Fruit fly (Drosophila melanogaster) whole organism, embryonic: ENCODE measurements around the gene CG2129.

Experiments used
- Atf3 ChIP-seq: fragments of 200-800 bp; sonication (Bioruptor generic); optimal IDR thresholded peaks from 3 replicates; lab custom pipeline; 2016; ENCODE audit warnings: missing biosample characterization, missing genetic modification characterization
- Bdp1 ChIP-seq: fragments of 200-800 bp; sonication (Bioruptor generic); optimal IDR thresholded peaks from 3 replicates; lab custom pipeline; 2016; ENCODE audit warnings: missing biosample characterization, missing genetic modification characterization
- CG10321 ChIP-seq: fragments of 200-800 bp; sonication (Bioruptor generic); IDR thresholded peaks from 2 replicates; pipeline ENCODE4 v1.3.6; 2022; ENCODE audit warnings: missing biosample characterization, missing genetic modification characterization
- CG10462 ChIP-seq: fragments of 200-800 bp; sonication (Bioruptor generic); optimal IDR thresholded peaks from 2 replicates; lab custom pipeline; 2016; ENCODE audit warnings: missing biosample characterization, missing genetic modification characterization
- CG10654 ChIP-seq: fragments of 200-800 bp; sonication (Bioruptor generic); optimal IDR thresholded peaks from 2 replicates; lab custom pipeline; 2016; ENCODE audit warnings: missing biosample characterization, missing genetic modification characterization
- CG12071 ChIP-seq: fragments of 200-800 bp; sonication (Bioruptor generic); optimal IDR thresholded peaks from 3 replicates; lab custom pipeline; 2018; ENCODE audit warnings: missing biosample characterization, mild to moderate bottlenecking, missing genetic modification characterization
- CG12155 ChIP-seq: fragments of 200-800 bp; sonication (Bioruptor generic); optimal IDR thresholded peaks from 3 replicates; lab custom pipeline; 2016; ENCODE audit warnings: missing biosample characterization, missing genetic modification characterization
- CG13894 ChIP-seq: fragments of 200-800 bp; sonication (Bioruptor generic); optimal IDR thresholded peaks from 3 replicates; lab custom pipeline; 2018; ENCODE audit warnings: missing biosample characterization, mild to moderate bottlenecking, missing genetic modification characterization, moderate library complexity
- CG14050 ChIP-seq: fragments of 200-800 bp; sonication (Bioruptor generic); IDR thresholded peaks from 3 replicates; pipeline ENCODE4 v1.3.6; 2022; ENCODE audit warnings: missing biosample characterization, missing genetic modification characterization
- CG14441 ChIP-seq: fragments of 200-800 bp; sonication (Bioruptor generic); IDR thresholded peaks from 2 replicates; pipeline ENCODE4 v1.3.6; 2022; ENCODE audit warnings: missing biosample characterization, missing genetic modification characterization
- CG17568 ChIP-seq: fragments of 200-800 bp; sonication (Bioruptor generic); optimal IDR thresholded peaks from 2 replicates; lab custom pipeline; 2018; ENCODE audit warnings: missing biosample characterization, mild to moderate bottlenecking, missing genetic modification characterization, moderate library complexity
- CG32767 ChIP-seq: fragments of 200-800 bp; sonication (Bioruptor generic); IDR thresholded peaks from 2 replicates; pipeline ENCODE4 v1.3.6; 2022; ENCODE audit warnings: missing biosample characterization, missing genetic modification characterization
- CG3847 ChIP-seq: fragments of 200-800 bp; sonication (Bioruptor generic); IDR thresholded peaks from 2 replicates; pipeline ENCODE4 v1.3.6; 2022; ENCODE audit warnings: missing biosample characterization, missing genetic modification characterization
- CG4282 ChIP-seq: fragments of 200-800 bp; sonication (Bioruptor generic); optimal IDR thresholded peaks from 2 replicates; lab custom pipeline; 2016; ENCODE audit warnings: missing biosample characterization, missing genetic modification characterization
- CG4328 ChIP-seq: fragments of 200-800 bp; sonication (Bioruptor generic); optimal IDR thresholded peaks from 3 replicates; lab custom pipeline; 2017; ENCODE audit warnings: missing biosample characterization, missing genetic modification reagents, missing genetic modification characterization
- CG5180 ChIP-seq: fragments of 200-800 bp; sonication (Bioruptor generic); optimal IDR thresholded peaks from 3 replicates; lab custom pipeline; 2017; ENCODE audit warnings: missing biosample characterization, missing genetic modification characterization, mild to moderate bottlenecking, moderate library complexity, missing genetic modification reagents
- CG5245 ChIP-seq: fragments of 200-800 bp; sonication (Bioruptor generic); optimal IDR thresholded peaks from 3 replicates; lab custom pipeline; 2016; ENCODE audit warnings: missing biosample characterization, missing genetic modification characterization
- CG9215 ChIP-seq: fragments of 200-800 bp; sonication (Bioruptor generic); IDR thresholded peaks from 2 replicates; pipeline ENCODE4 v1.3.6; 2022; ENCODE audit warnings: missing biosample characterization, missing genetic modification characterization
- CrebB ChIP-seq: fragments of 200-800 bp; sonication (Bioruptor generic); optimal IDR thresholded peaks from 3 replicates; lab custom pipeline; 2018; ENCODE audit warnings: missing biosample characterization, mild to moderate bottlenecking, missing genetic modification characterization
- HLHmδ ChIP-seq: fragments of 200-800 bp; sonication (Bioruptor generic); optimal IDR thresholded peaks from 2 replicates; lab custom pipeline; 2018; ENCODE audit warnings: missing biosample characterization, mild to moderate bottlenecking, missing genetic modification characterization, moderate library complexity
- Hr51 ChIP-seq, 2 experiments: fragments of 200-800 bp; sonication (Bioruptor generic); optimal IDR thresholded peaks; 2 replicates in 1 of 2; 3 replicates in 1 of 2; lab custom pipeline; 2016 to 2018; ENCODE audit warnings: missing biosample characterization in 2 of 2, missing genetic modification characterization in 2 of 2, mild to moderate bottlenecking in 1 of 2, moderate library complexity in 1 of 2
- Nf-YA ChIP-seq: fragments of 200-800 bp; sonication (Bioruptor generic); IDR thresholded peaks from 2 replicates; pipeline ENCODE4 v1.3.6; 2022; ENCODE audit warnings: missing biosample characterization, missing genetic modification characterization
- Optix ChIP-seq: fragments of 200-800 bp; sonication (Bioruptor generic); IDR thresholded peaks from 3 replicates; pipeline ENCODE4 v1.3.6; 2022; ENCODE audit warnings: missing biosample characterization, missing genetic modification characterization
- Ptx1 ChIP-seq: fragments of 200-800 bp; sonication (Bioruptor generic); IDR thresholded peaks from 2 replicates; pipeline ENCODE4 v1.3.6; 2022; ENCODE audit warnings: missing biosample characterization, missing genetic modification characterization
- Sin3A ChIP-seq: fragments of >200 bp; optimal IDR thresholded peaks from 2 replicates; lab custom pipeline; 2018
- Tbp ChIP-seq: fragments of >200 bp; optimal IDR thresholded peaks from 2 replicates; lab custom pipeline; 2018; ENCODE audit warnings: missing biosample characterization, missing genetic modification characterization
- ac ChIP-seq: fragments of 200-800 bp; sonication (Bioruptor generic); optimal IDR thresholded peaks from 3 replicates; lab custom pipeline; 2017; ENCODE audit warnings: missing biosample characterization, mild to moderate bottlenecking, missing genetic modification characterization
- ash1 ChIP-seq: fragments of 200-800 bp; sonication (Bioruptor generic); optimal IDR thresholded peaks from 2 replicates; lab custom pipeline; 2018; ENCODE audit warnings: missing biosample characterization, mild to moderate bottlenecking, missing genetic modification characterization
- br ChIP-seq: fragments of >200 bp; optimal IDR thresholded peaks from 2 replicates; lab custom pipeline; 2017
- fu2 ChIP-seq: fragments of 200-800 bp; sonication (Bioruptor generic); optimal IDR thresholded peaks from 2 replicates; lab custom pipeline; 2016; ENCODE audit warnings: missing biosample characterization, missing genetic modification characterization
- gcm ChIP-seq: fragments of 200-800 bp; sonication (Bioruptor generic); optimal IDR thresholded peaks from 2 replicates; lab custom pipeline; 2019; ENCODE audit warnings: missing biosample characterization, mild to moderate bottlenecking, missing genetic modification characterization, moderate library complexity
- gcm2 ChIP-seq: fragments of 200-800 bp; sonication (Bioruptor generic); optimal IDR thresholded peaks from 2 replicates; lab custom pipeline; 2016; ENCODE audit warnings: missing biosample characterization, missing genetic modification characterization
- gsb ChIP-seq: fragments of 200-800 bp; sonication (Bioruptor generic); IDR thresholded peaks from 2 replicates; pipeline ENCODE4 v1.3.6; 2022; ENCODE audit warnings: missing biosample characterization, missing genetic modification characterization
- h ChIP-seq: fragments of >200 bp; optimal IDR thresholded peaks from 2 replicates; lab custom pipeline; 2017
- jumu ChIP-seq: fragments of 200-800 bp; sonication (Bioruptor generic); optimal IDR thresholded peaks from 3 replicates; lab custom pipeline; 2016; ENCODE audit warnings: missing biosample characterization, missing genetic modification characterization
- lola ChIP-seq, 3 experiments: fragments of >200 bp in 2 of 3; fragments of 200-800 bp in 1 of 3; sonication (Bioruptor generic) in 1 of 3; optimal IDR thresholded peaks; 2 replicates each; lab custom pipeline; 2017 to 2019; ENCODE audit warnings: missing biosample characterization in 3 of 3, missing genetic modification characterization in 3 of 3, mild to moderate bottlenecking in 1 of 3, moderate library complexity in 1 of 3
- lov ChIP-seq, 2 experiments: fragments of 200-800 bp in 1 of 2; fragments of >200 bp in 1 of 2; sonication (Bioruptor generic) in 1 of 2; IDR thresholded peaks in 1 of 2; optimal IDR thresholded peaks in 1 of 2; 2 replicates in 1 of 2; 3 replicates in 1 of 2; pipeline versions ENCODE4 v1.3.6 to Lab custom; 2017 to 2022; ENCODE audit warnings: missing biosample characterization in 1 of 2, missing genetic modification characterization in 1 of 2
- nmo ChIP-seq: fragments of 200-800 bp; sonication (Bioruptor generic); optimal IDR thresholded peaks from 2 replicates; lab custom pipeline; 2018; ENCODE audit warnings: missing biosample characterization, mild to moderate bottlenecking, missing genetic modification characterization, moderate library complexity
- oc ChIP-seq: fragments of 200-800 bp; sonication (Bioruptor generic); optimal IDR thresholded peaks from 2 replicates; lab custom pipeline; 2018; ENCODE audit warnings: missing biosample characterization, mild to moderate bottlenecking, missing genetic modification characterization, moderate library complexity
- p53 ChIP-seq: fragments of 200-800 bp; sonication (Bioruptor generic); optimal IDR thresholded peaks from 2 replicates; lab custom pipeline; 2016; ENCODE audit warnings: missing biosample characterization, missing genetic modification characterization
- pfk ChIP-seq: fragments of 200-800 bp; sonication (Bioruptor generic); optimal IDR thresholded peaks from 2 replicates; lab custom pipeline; 2018; ENCODE audit warnings: missing biosample characterization, mild to moderate bottlenecking, missing genetic modification characterization, moderate library complexity
- phol ChIP-seq: fragments of 200-800 bp; sonication (Bioruptor generic); optimal IDR thresholded peaks from 3 replicates; lab custom pipeline; 2018; ENCODE audit warnings: missing biosample characterization, mild to moderate bottlenecking, missing genetic modification characterization, moderate library complexity
- repo ChIP-seq: fragments of 200-800 bp; sonication (Bioruptor generic); optimal IDR thresholded peaks from 2 replicates; lab custom pipeline; 2016; ENCODE audit warnings: missing biosample characterization, missing genetic modification characterization
- ro ChIP-seq: fragments of 200-800 bp; sonication (Bioruptor generic); IDR thresholded peaks from 2 replicates; pipeline ENCODE4 v1.3.6; 2022; ENCODE audit warnings: missing biosample characterization, missing genetic modification characterization
- sd ChIP-seq: fragments of 200-800 bp; sonication (Bioruptor generic); optimal IDR thresholded peaks from 3 replicates; lab custom pipeline; 2018; ENCODE audit warnings: missing biosample characterization, mild to moderate bottlenecking, missing genetic modification characterization, moderate library complexity
- slou ChIP-seq: fragments of 200-800 bp; sonication (Bioruptor generic); optimal IDR thresholded peaks from 3 replicates; lab custom pipeline; 2016; ENCODE audit warnings: missing biosample characterization, missing genetic modification characterization
- trem ChIP-seq: fragments of 200-800 bp; optimal IDR thresholded peaks from 3 replicates; lab custom pipeline; 2019; ENCODE audit warnings: missing biosample characterization, mild to moderate bottlenecking, missing genetic modification characterization, moderate library complexity
- tx ChIP-seq: fragments of 200-800 bp; sonication (Bioruptor generic); optimal IDR thresholded peaks from 2 replicates; lab custom pipeline; 2016; ENCODE audit warnings: missing biosample characterization, missing genetic modification characterization
- usp ChIP-seq: fragments of >200 bp; optimal IDR thresholded peaks from 2 replicates; lab custom pipeline; 2017; ENCODE audit warnings: missing biosample characterization, missing genetic modification characterization
- vfl ChIP-seq: fragments of 200-800 bp; sonication (Bioruptor generic); optimal IDR thresholded peaks from 2 replicates; lab custom pipeline; 2016; ENCODE audit warnings: missing biosample characterization, missing genetic modification characterization
- wor ChIP-seq: fragments of 200-800 bp; sonication (Bioruptor generic); IDR thresholded peaks from 2 replicates; pipeline ENCODE4 v1.3.6; 2022; ENCODE audit warnings: missing biosample characterization, missing genetic modification characterization

CG2129 gene

DNA sequence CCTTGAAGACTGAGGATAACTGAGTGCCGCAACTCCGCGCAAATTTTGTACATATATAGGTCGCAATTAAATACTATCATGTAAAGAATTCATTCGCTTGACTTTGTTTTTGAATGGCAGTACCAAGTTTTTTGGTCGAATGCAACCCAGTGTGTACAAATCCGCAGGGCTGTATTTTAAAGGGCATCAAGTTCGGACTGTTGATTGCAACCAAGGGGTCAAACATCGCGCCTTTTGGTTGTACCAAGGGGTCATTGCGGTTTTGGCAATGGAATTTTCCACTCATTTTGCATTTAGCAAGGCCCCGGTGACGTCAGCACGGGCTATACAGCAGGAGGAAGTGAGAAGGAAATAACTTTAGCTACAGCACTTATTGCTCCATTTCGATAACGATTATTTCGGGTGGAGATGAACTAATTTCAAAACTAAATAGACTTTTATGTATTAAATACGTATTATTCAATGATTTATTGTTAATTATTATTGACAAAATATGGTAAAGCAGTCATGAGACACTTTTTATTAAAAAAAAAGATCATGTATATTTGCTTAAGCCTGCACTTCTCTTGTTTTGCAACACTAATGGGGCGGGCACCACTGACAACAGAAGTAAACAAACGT is 13.8 kb upstream of the CG2129 start, which contains the start of gene CG10958 (continued):
- TF ChIP-seq Tbp (GFP tag; lab: Kevin White, UChicago) (no peak), gcm2 (no peak), sd (tag; lab: Kevin White, UChicago) (peak; percentile 36), Bdp1 (GFP tag; lab: Kevin White, UChicago) (no peak), CG4328 (GFP tag; lab: Kevin White, UChicago) (peak; percentile 5), CG5180 (GFP tag; lab: Kevin White, UChicago) (peak; percentile 34), vfl (peak; percentile 42), gcm (GFP tag; lab: Kevin White, UChicago) (peak; percentile 39), pfk (GFP tag; lab: Kevin White, UChicago) (no peak), Atf3 (GFP tag; lab: Kevin White, UChicago) (peak; percentile 51), CG12071 (GFP tag; lab: Kevin White, UChicago) (no peak), phol (peak; percentile 47), CG12155 (peak; percentile 63), Hr51 (GFP tag; optimal IDR thresholded peaks at IDR 0.05; lab: Kevin White, UChicago) (peak in 1 of 2 experiments; percentile 60), ac (GFP tag; lab: Kevin White, UChicago) (no peak), repo (GFP tag; lab: Kevin White, UChicago) (no peak), CG5245 (GFP tag; lab: Kevin White, UChicago) (peak; percentile 58), ro (GFP tag; lab: Robert Waterston, UW) (no peak), ash1 (no peak), CG13894 (tag; lab: Kevin White, UChicago) (peak; percentile 23), CrebB (tag; lab: Kevin White, UChicago) (no peak), nmo (GFP tag; lab: Kevin White, UChicago) (peak; percentile 49), Optix (GFP tag; lab: Robert Waterston, UW) (no peak), trem (peak; percentile 57), CG9215 (GFP tag; lab: Robert Waterston, UW) (peak; percentile 30; the same call in 1 of the 2 replicates), Ptx1 (GFP tag; lab: Robert Waterston, UW) (peak; percentile 73), usp (GFP tag; lab: Kevin White, UChicago) (no peak), CG10462 (GFP tag; lab: Kevin White, UChicago) (no peak), p53 (no peak), Sin3A (lab: Kevin White, UChicago) (peak; percentile 8), Nf-YA (GFP tag; lab: Robert Waterston, UW) (no peak), jumu (GFP tag; lab: Kevin White, UChicago) (no peak), CG14441 (GFP tag; lab: Robert Waterston, UW) (peak; percentile 56), tx (no peak), CG14050 (GFP tag; lab: Robert Waterston, UW) (0 out of 3 replicates have a peak, but pooled peaks have one; percentile 13), h (lab: Kevin White, UChicago) (no peak), wor (0 out of 2 replicates have a peak, but pooled peaks have one; percentile 28), HLHmδ (GFP tag; lab: Kevin White, UChicago) (no peak), fu2 (GFP tag; lab: Kevin White, UChicago) (no peak), gsb (GFP tag; lab: Robert Waterston, UW) (no peak), CG10321 (no peak), CG10654 (GFP tag; lab: Kevin White, UChicago) (peak; percentile 54), oc (tag; lab: Kevin White, UChicago) (no peak), slou (no peak), CG32767 (GFP tag; lab: Robert Waterston, UW) (no peak), lov (optimal IDR thresholded peaks at IDR 0.05; lab: Kevin White, UChicago) (no peak), lov (GFP tag; IDR thresholded peaks at IDR 0.05; lab: Robert Waterston, UW) (no peak), lola (GFP tag; optimal IDR thresholded peaks at IDR 0.05; lab: Kevin White, UChicago) (peak in 1 of 3 experiments; percentile 42), CG4282 (GFP tag; lab: Kevin White, UChicago) (no peak), CG17568 (GFP tag; lab: Kevin White, UChicago) (no peak), CG3847 (GFP tag; lab: Robert Waterston, UW) (peak; percentile 55), br (lab: Kevin White, UChicago) (no peak)
